Worm (Caenorhabditis elegans): ENCODE results near the gene F10D7.4.

F10D7.4 gene

DNA sequence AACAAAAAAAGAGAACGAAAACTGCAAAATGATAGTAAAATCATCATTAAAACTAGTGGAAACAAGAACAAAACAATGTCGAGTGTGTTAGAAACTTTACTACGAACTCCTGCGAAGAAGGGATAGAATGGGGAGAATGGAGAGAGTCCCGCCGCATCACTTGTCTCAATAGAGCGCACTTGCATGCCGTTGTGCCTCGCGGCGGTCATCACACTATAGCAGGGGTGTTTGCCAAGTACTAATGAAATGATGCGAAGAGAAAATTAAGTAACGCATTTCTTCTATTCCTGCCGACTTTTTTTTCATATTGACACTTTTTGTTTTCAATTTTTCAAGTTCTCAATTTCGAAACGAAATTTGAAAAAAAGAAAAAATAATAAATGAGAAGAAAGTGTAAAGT, 10.3 kb upstream of the F10D7.4 start (continued):
- TF ChIP-seq F52B5.7 (tag; optimal IDR thresholded peaks at IDR 0.05): no peak
- no peak for TF ChIP-seq Y56A3A.18 (GFP tag; IDR thresholded peaks at IDR 0.05)
- TF ChIP-seq ztf-25 (GFP tag; IDR thresholded peaks at IDR 0.05): no peak
- TF ChIP-seq dpl-1 (GFP tag; optimal IDR thresholded peaks at IDR 0.05): no peak
- TF ChIP-seq F22D6.2 (tag; optimal IDR thresholded peaks at IDR 0.05): no peak
- no peak for TF ChIP-seq ama-1 (optimal IDR thresholded peaks at IDR 0.05)
- TF ChIP-seq ama-1 (GFP tag; optimal IDR thresholded peaks at IDR 0.05): no peak
- no peak for TF ChIP-seq lin-54 (GFP tag; optimal IDR thresholded peaks at IDR 0.05)
- no peak for TF ChIP-seq die-1 (tag; optimal IDR thresholded peaks at IDR 0.05)
- no peak for TF ChIP-seq hlh-12 (tag; optimal IDR thresholded peaks at IDR 0.05)
- no peak for TF ChIP-seq F10E7.11 (tag; optimal IDR thresholded peaks at IDR 0.05)
- TF ChIP-seq ceh-40 (GFP tag; IDR thresholded peaks at IDR 0.05): no peak
- TF ChIP-seq lin-26 (GFP tag; IDR thresholded peaks at IDR 0.05): no peak
- no peak for TF ChIP-seq egl-44 (GFP tag; IDR thresholded peaks at IDR 0.05)
- peak; percentile 72 for TF ChIP-seq ceh-27 (GFP tag; optimal IDR thresholded peaks at IDR 0.05)
- TF ChIP-seq ztf-28 (GFP tag; IDR thresholded peaks at IDR 0.05): no peak
- no peak for TF ChIP-seq Y53F4B.3 (GFP tag; IDR thresholded peaks at IDR 0.05)
- TF ChIP-seq nhr-90 (tag; optimal IDR thresholded peaks at IDR 0.05): no peak
- TF ChIP-seq B0035.1 (tag; optimal IDR thresholded peaks at IDR 0.05): no peak
- TF ChIP-seq sea-2 (GFP tag; IDR thresholded peaks at IDR 0.05): no peak
- no peak for TF ChIP-seq let-526 (GFP tag; IDR thresholded peaks at IDR 0.05)
- TF ChIP-seq mes-4 (tag; optimal IDR thresholded peaks at IDR 0.05): no peak
- TF ChIP-seq ceh-58 (GFP tag; IDR thresholded peaks at IDR 0.05): no peak
- TF ChIP-seq lsl-1 (GFP tag; optimal IDR thresholded peaks at IDR 0.05): no peak
- no peak for TF ChIP-seq snpc-3.4 (tag; optimal IDR thresholded peaks at IDR 0.05)
- no peak for TF ChIP-seq him-1 (tag; optimal IDR thresholded peaks at IDR 0.05)
- TF ChIP-seq repo-1 (tag; optimal IDR thresholded peaks at IDR 0.05): no peak
- TF ChIP-seq ztf-26 (tag; optimal IDR thresholded peaks at IDR 0.05): peak; percentile 74
- peak in 1 of 3 experiments; percentile 27 for TF ChIP-seq lin-35 (GFP tag; optimal IDR thresholded peaks at IDR 0.05)
- peak; percentile 61 for TF ChIP-seq F23B12.7 (tag; optimal IDR thresholded peaks at IDR 0.05; ENCODE audit: insufficient read depth)
- no peak for TF ChIP-seq athp-1 (tag; optimal IDR thresholded peaks at IDR 0.05)
- TF ChIP-seq F57C9.4 (tag; optimal IDR thresholded peaks at IDR 0.05): no peak
- TF ChIP-seq tbx-9 (tag; optimal IDR thresholded peaks at IDR 0.05; ENCODE audit: borderline replicate concordance): no peak
- no peak for TF ChIP-seq ztf-22 (GFP tag; optimal IDR thresholded peaks at IDR 0.05)
- TF ChIP-seq mxl-1 (tag; optimal IDR thresholded peaks at IDR 0.05): no peak
- TF ChIP-seq pbrm-1 (GFP tag; IDR thresholded peaks at IDR 0.05): no peak
- peak; percentile 43; the same call in 1 of the 2 replicates for TF ChIP-seq hmg-1.2 (GFP tag; IDR thresholded peaks at IDR 0.05)
- no peak for TF ChIP-seq atf-7 (tag; optimal IDR thresholded peaks at IDR 0.05)
- TF ChIP-seq Y67H2A.10 (GFP tag; conservative IDR thresholded peaks at IDR 0.05): no peak
- TF ChIP-seq sptf-2 (GFP tag; optimal IDR thresholded peaks at IDR 0.05): no peak
- no peak for TF ChIP-seq zfh-2 (GFP tag; conservative IDR thresholded peaks at IDR 0.05)
- TF ChIP-seq attf-5 (GFP tag; optimal IDR thresholded peaks at IDR 0.05): peak; percentile 57
- no peak for TF ChIP-seq bed-2 (GFP tag; IDR thresholded peaks at IDR 0.05)
- no peak for TF ChIP-seq ccch-3 (GFP tag; optimal IDR thresholded peaks at IDR 0.05)
- no peak for TF ChIP-seq F57A8.1 (GFP tag; optimal IDR thresholded peaks at IDR 0.05)
- TF ChIP-seq ekl-4 (GFP tag; IDR thresholded peaks at IDR 0.05): no peak
- no peak for TF ChIP-seq B0336.3 (GFP tag; IDR thresholded peaks at IDR 0.05)
- no peak for TF ChIP-seq sdz-38 (tag; optimal IDR thresholded peaks at IDR 0.05)
- peak; percentile 13 for TF ChIP-seq tbp1 (GFP tag; optimal IDR thresholded peaks at IDR 0.05)
- no peak for TF ChIP-seq rpc-1 (optimal IDR thresholded peaks at IDR 0.05)
- TF ChIP-seq rpc-1 (tag; optimal IDR thresholded peaks at IDR 0.05): no peak
